Worm (Caenorhabditis elegans): ENCODE measurements around the gene F28H6.6.

F28H6.6 gene

DNA sequence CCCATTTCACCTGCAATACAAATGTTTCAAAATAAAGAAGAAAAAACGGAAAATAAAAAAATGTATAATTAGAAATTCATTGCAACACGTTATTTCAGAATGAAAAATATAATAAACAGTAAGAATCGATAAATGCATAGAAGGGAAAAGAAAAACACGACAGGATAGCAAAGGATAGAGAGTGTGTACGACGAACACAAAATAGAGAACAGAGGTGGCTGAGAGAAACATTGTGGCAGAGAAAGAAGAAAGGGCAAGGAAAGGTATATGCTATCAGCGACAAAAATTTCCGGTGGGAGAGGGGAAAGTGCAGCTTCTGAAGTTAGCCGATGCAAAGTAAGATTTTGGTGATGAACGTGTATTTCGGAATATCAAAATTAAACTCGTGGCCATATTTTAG is at the start of gene F28H6.6:
TSS of gene F28H6.6 (minus strand) at position 10 of the 400 bp plus-strand sequence.
- TF ChIP-seq blmp-1 (tag; optimal IDR thresholded peaks at IDR 0.05) (no peak), ces-1 (GFP tag; optimal IDR thresholded peaks at IDR 0.05) (no peak), M03D4.4 (tag; optimal IDR thresholded peaks at IDR 0.05) (no peak), snpc-4 (tag; optimal IDR thresholded peaks at IDR 0.05) (no peak), unc-62 (GFP tag; optimal IDR thresholded peaks at IDR 0.05) (no peak), nhr-12 (tag; optimal IDR thresholded peaks at IDR 0.05) (no peak), ceh-43 (GFP tag; optimal IDR thresholded peaks at IDR 0.05) (no peak), unc-39 (tag; optimal IDR thresholded peaks at IDR 0.05) (no peak), mab-5 (tag; optimal IDR thresholded peaks at IDR 0.05) (no peak), lin-13 (tag; optimal IDR thresholded peaks at IDR 0.05) (no peak), ham-2 (GFP tag; optimal IDR thresholded peaks at IDR 0.05) (no peak), ceh-83 (GFP tag; optimal IDR thresholded peaks at IDR 0.05) (no peak), nhr-76 (tag; optimal IDR thresholded peaks at IDR 0.05) (no peak), flh-1 (GFP tag; optimal IDR thresholded peaks at IDR 0.05) (no peak), tbx-8 (GFP tag; optimal IDR thresholded peaks at IDR 0.05) (no peak), cnd-1 (tag; optimal IDR thresholded peaks at IDR 0.05) (no peak), nhr-2 (tag; optimal IDR thresholded peaks at IDR 0.05) (no peak), pha-4 (tag; optimal IDR thresholded peaks at IDR 0.05) (no peak), elt-3 (tag; optimal IDR thresholded peaks at IDR 0.05) (no peak), nhr-28 (tag; optimal IDR thresholded peaks at IDR 0.05) (no peak)

DNA sequence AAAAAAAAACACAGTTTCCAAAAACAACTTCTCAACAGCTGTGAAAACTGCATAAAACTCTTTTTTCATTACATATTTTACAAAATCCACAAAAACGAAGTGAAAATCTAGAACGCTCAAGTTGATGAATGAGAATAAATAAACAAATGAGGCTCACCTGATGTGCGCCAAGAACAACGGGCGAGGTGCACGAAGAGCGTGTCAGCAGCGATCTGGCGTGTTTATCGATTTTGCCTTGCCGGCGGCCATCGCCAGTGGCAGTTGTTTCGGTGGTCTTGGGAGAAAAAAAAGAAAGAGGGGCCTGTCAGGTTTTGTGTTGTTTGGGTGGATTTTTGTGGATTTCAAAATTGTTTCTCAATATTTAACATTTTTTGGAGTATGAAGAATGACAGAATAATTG is 48.2 kb upstream of the F28H6.6 start, which contains the start of gene idhb-1:
TSS of gene idhb-1 (minus strand) at position 214 of the 400 bp plus-strand sequence.
- TF ChIP-seq nhr-2 (tag; optimal IDR thresholded peaks at IDR 0.05) = no peak
- no peak for TF ChIP-seq nhr-76 (tag; optimal IDR thresholded peaks at IDR 0.05)
- TF ChIP-seq lin-13 (tag; optimal IDR thresholded peaks at IDR 0.05) = peak; percentile 83
- no peak for TF ChIP-seq ztf-11 (tag; optimal IDR thresholded peaks at IDR 0.05)
- no peak for TF ChIP-seq flh-1 (GFP tag; optimal IDR thresholded peaks at IDR 0.05)
- TF ChIP-seq mab-5 (tag; optimal IDR thresholded peaks at IDR 0.05) = no peak
- no peak for TF ChIP-seq drap-1 (GFP tag; optimal IDR thresholded peaks at IDR 0.05)
- TF ChIP-seq ces-1 (GFP tag; optimal IDR thresholded peaks at IDR 0.05) = no peak
- peak; percentile 24 for TF ChIP-seq mep-1 (tag; optimal IDR thresholded peaks at IDR 0.05)
- TF ChIP-seq cnd-1 (tag; optimal IDR thresholded peaks at IDR 0.05) = peak; percentile 9
- TF ChIP-seq ham-2 (GFP tag; optimal IDR thresholded peaks at IDR 0.05) = no peak
- no peak for TF ChIP-seq sptf-1 (tag; optimal IDR thresholded peaks at IDR 0.05)
- TF ChIP-seq sem-2 (GFP tag; optimal IDR thresholded peaks at IDR 0.05) = no peak
- TF ChIP-seq lsy-2 (tag; optimal IDR thresholded peaks at IDR 0.05) = peak; percentile 51
- no peak for TF ChIP-seq bed-3 (GFP tag; optimal IDR thresholded peaks at IDR 0.05)
- TF ChIP-seq tbx-8 (GFP tag; optimal IDR thresholded peaks at IDR 0.05) = no peak
- no peak for TF ChIP-seq lin-32 (GFP tag; optimal IDR thresholded peaks at IDR 0.05)
- TF ChIP-seq mls-2 (tag; optimal IDR thresholded peaks at IDR 0.05) = peak; percentile 11
- TF ChIP-seq nhr-28 (tag; optimal IDR thresholded peaks at IDR 0.05) = no peak
- peak; percentile 89 for TF ChIP-seq hlh-1 (tag; optimal IDR thresholded peaks at IDR 0.05)
- no peak for TF ChIP-seq nhr-237 (tag; optimal IDR thresholded peaks at IDR 0.05)
- TF ChIP-seq ceh-39 (tag; optimal IDR thresholded peaks at IDR 0.05) = no peak
- TF ChIP-seq M03D4.4 (tag; optimal IDR thresholded peaks at IDR 0.05) = no peak
- TF ChIP-seq pha-4 (tag; optimal IDR thresholded peaks at IDR 0.05) = peak; percentile 31
- no peak for TF ChIP-seq snpc-4 (tag; optimal IDR thresholded peaks at IDR 0.05)

DNA sequence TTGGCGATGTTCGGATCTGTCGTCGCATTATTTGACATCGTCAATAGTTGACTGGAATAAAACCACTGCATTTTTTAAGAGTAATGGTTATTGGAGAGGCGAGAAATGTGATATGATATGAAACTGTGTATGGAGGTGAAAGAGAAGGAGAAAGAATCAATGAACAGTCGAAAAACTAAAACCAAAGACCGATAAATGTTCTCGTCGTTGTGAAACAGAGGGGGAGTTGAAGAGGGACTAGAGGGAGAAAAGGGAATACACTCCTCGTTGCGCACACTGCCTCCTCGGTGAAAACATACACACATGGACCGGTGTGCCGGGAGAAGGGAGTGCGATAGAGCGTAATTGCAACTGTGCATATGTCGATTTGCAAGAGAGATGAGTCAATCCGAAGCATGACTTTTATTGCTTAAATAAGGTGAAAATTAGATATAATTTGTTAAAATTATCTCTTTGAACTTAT is 43.9 kb upstream of the F28H6.6 start, which contains the start of gene sym-4:
TSS of gene sym-4 (minus strand) at position 51 of the 463 bp plus-strand sequence.
- TF ChIP-seq nhr-12 (tag; optimal IDR thresholded peaks at IDR 0.05) = no peak
- TF ChIP-seq lin-13 (tag; optimal IDR thresholded peaks at IDR 0.05) = peak; percentile 21
- no peak for TF ChIP-seq mls-2 (tag; optimal IDR thresholded peaks at IDR 0.05)
- no peak for TF ChIP-seq snpc-4 (tag; optimal IDR thresholded peaks at IDR 0.05)
- peak; percentile 74 for TF ChIP-seq unc-62 (GFP tag; optimal IDR thresholded peaks at IDR 0.05)
- no peak for TF ChIP-seq bed-3 (GFP tag; optimal IDR thresholded peaks at IDR 0.05)
- no peak for TF ChIP-seq mab-5 (tag; optimal IDR thresholded peaks at IDR 0.05)
- TF ChIP-seq sem-2 (GFP tag; optimal IDR thresholded peaks at IDR 0.05) = no peak
- peak; percentile 88 for TF ChIP-seq pha-4 (tag; optimal IDR thresholded peaks at IDR 0.05)
- TF ChIP-seq lsy-2 (tag; optimal IDR thresholded peaks at IDR 0.05) = peak; percentile 59
- peak; percentile 50 for TF ChIP-seq elt-1 (tag; optimal IDR thresholded peaks at IDR 0.05; ENCODE audit: borderline replicate concordance, insufficient read depth)
- TF ChIP-seq lin-32 (GFP tag; optimal IDR thresholded peaks at IDR 0.05) = peak; percentile 1
- TF ChIP-seq cnd-1 (tag; optimal IDR thresholded peaks at IDR 0.05) = peak; percentile 21
- TF ChIP-seq ceh-43 (GFP tag; optimal IDR thresholded peaks at IDR 0.05) = no peak
- TF ChIP-seq sptf-1 (tag; optimal IDR thresholded peaks at IDR 0.05) = peak; percentile 38
- no peak for TF ChIP-seq tbx-8 (GFP tag; optimal IDR thresholded peaks at IDR 0.05)
- peak; percentile 51 for TF ChIP-seq nhr-2 (tag; optimal IDR thresholded peaks at IDR 0.05)
- TF ChIP-seq ceh-39 (tag; optimal IDR thresholded peaks at IDR 0.05) = peak; percentile 42
- peak; percentile 62 for TF ChIP-seq hlh-1 (tag; optimal IDR thresholded peaks at IDR 0.05)
- TF ChIP-seq nhr-28 (tag; optimal IDR thresholded peaks at IDR 0.05) = no peak
- TF ChIP-seq flh-1 (GFP tag; optimal IDR thresholded peaks at IDR 0.05) = no peak
- no peak for TF ChIP-seq ztf-11 (tag; optimal IDR thresholded peaks at IDR 0.05)
- peak; percentile 83 for TF ChIP-seq nhr-237 (tag; optimal IDR thresholded peaks at IDR 0.05)
- TF ChIP-seq ces-1 (GFP tag; optimal IDR thresholded peaks at IDR 0.05) = peak; percentile 87
- peak; percentile 99 for TF ChIP-seq unc-120 (tag; optimal IDR thresholded peaks at IDR 0.05; ENCODE audit: poor library complexity, severe bottlenecking)
- TF ChIP-seq ham-2 (GFP tag; optimal IDR thresholded peaks at IDR 0.05) = no peak
- TF ChIP-seq unc-39 (tag; optimal IDR thresholded peaks at IDR 0.05) = peak; percentile 6
- TF ChIP-seq ceh-83 (GFP tag; optimal IDR thresholded peaks at IDR 0.05) = no peak
- TF ChIP-seq zip-8 (tag; optimal IDR thresholded peaks at IDR 0.05) = no peak
- peak; percentile 20 for TF ChIP-seq M03D4.4 (tag; optimal IDR thresholded peaks at IDR 0.05)
- TF ChIP-seq nhr-76 (tag; optimal IDR thresholded peaks at IDR 0.05) = no peak
- peak; percentile 36 for TF ChIP-seq drap-1 (GFP tag; optimal IDR thresholded peaks at IDR 0.05)
- peak; percentile 68 for TF ChIP-seq elt-3 (tag; optimal IDR thresholded peaks at IDR 0.05)
- peak; percentile 82 for TF ChIP-seq mep-1 (tag; optimal IDR thresholded peaks at IDR 0.05)

All from whole organism, mixed stage, embryonic.